Worm (Caenorhabditis elegans) whole organism, L4/young adult: ENCODE measurements around the gene adm-4.

Source experiments
- W03F9.2 ChIP-seq: fragments of 150-350 bp; optimal IDR thresholded peaks from 2 replicates; lab custom pipeline; 2014; ENCODE audit warnings: missing biosample characterization, missing genetic modification characterization
- dao-5 ChIP-seq: sonication (generic microtip); optimal IDR thresholded peaks from 2 replicates; lab custom pipeline; 2016; ENCODE audit warnings: missing genotype, missing genetic modification characterization, moderate library complexity, missing compliant biosample characterization
- him-1 ChIP-seq: sonication (generic microtip); optimal IDR thresholded peaks from 2 replicates; lab custom pipeline; 2016; ENCODE audit warnings: missing genotype, missing genetic modification reagents, missing genetic modification characterization, missing compliant biosample characterization

adm-4 gene

ce11 chrX:7778786-7779185 is 19.3 kb downstream of the adm-4 start:
- no peak for TF ChIP-seq dao-5 (tag; lab: Kevin White, UChicago)
- TF ChIP-seq him-1 = no peak
- TF ChIP-seq W03F9.2 = no peak

ce11 chrX:7776509-7777001 is 21.5 kb downstream of the adm-4 start, which contains the start of gene mec-7:
TSS of gene mec-7 (minus strand) at chrX:7776689.
- no peak for TF ChIP-seq W03F9.2
- no peak for TF ChIP-seq him-1
- TF ChIP-seq dao-5 (tag; lab: Kevin White, UChicago) = no peak

DNA sequence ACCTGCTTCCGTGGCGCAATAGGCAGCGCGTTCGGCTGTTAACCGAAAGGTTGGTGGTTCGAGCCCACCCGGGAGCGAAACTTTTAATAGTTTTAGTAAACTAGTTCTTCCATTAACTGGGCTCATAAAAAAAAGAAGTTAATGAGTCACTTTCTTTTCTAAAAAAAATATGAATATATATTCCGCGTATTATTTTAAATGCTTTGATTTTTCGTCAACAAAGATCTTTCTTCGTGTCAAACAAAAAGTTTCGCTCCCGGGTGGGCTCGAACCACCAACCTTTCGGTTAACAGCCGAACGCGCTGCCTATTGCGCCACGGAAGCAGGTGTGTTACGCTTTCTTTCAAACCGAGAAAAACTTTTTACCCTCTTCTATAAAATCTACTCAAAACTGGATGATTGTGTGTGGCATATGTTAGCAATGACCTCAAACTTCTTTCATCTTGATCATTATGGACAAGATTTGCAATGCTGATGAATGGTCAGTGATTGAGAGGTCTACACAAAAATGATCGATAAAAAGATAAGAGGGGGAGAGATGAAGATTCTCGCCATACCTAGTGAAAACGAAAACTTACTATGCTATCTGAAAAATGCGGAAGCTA is 24.3 kb downstream of the adm-4 start:
- TF ChIP-seq dao-5 (tag; lab: Kevin White, UChicago) = peak; percentile 40
- no peak for TF ChIP-seq W03F9.2
- TF ChIP-seq him-1 = no peak

ce11 chrX:7752770-7753169 is 45.3 kb downstream of the adm-4 start, which contains the start of gene deg-1:
TSS of gene deg-1 (plus strand) at chrX:7753070.
- TF ChIP-seq him-1 (no peak), dao-5 (tag; lab: Kevin White, UChicago) (no peak), W03F9.2 (no peak)

- TF ChIP-seq dao-5 (tag; lab: Kevin White, UChicago) (no peak), him-1 (no peak), W03F9.2 (no peak)
Measured at ce11 chrX:7750084-7750483, 48.0 kb downstream of the adm-4 start.

DNA sequence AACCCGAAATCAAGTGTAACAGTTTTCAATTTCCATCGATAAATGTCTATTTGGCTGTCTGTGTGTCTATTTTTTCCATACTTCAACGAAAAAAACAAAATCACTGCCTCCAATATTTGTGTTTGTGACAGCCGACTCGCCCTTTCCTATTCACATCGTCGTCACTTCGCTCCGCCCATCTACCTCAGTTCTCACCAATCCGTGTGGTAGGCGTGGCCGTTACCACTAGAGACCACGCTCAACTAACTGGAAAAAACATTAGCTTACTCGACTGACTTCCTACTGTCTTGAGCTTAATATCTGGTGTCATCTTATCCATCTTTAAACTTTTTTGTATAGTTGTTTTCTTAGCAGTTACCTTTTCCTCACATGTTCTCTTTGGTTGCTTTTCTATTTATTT is 52.7 kb downstream of the adm-4 start:
- TF ChIP-seq dao-5 (tag; lab: Kevin White, UChicago) = no peak
- TF ChIP-seq W03F9.2 = no peak
- TF ChIP-seq him-1 = no peak
